Worm (Caenorhabditis elegans) whole organism, late embryonic: ENCODE measurements around the gene syx-3.

Experiments
- C08G9.2 ChIP-seq: sonication (generic microtip); optimal IDR thresholded peaks from 2 replicates; lab custom pipeline; 2016; ENCODE audit warnings: mild to moderate bottlenecking, missing genetic modification characterization, moderate library complexity, missing compliant biosample characterization
- C38D4.7 ChIP-seq: fragments of 200-800 bp; sonication (Bioruptor generic); optimal IDR thresholded peaks from 2 replicates; lab custom pipeline; 2018; ENCODE audit warnings: mild to moderate bottlenecking, missing genetic modification characterization, moderate library complexity, missing compliant biosample characterization
- ahr-1 ChIP-seq: sonication (generic microtip); optimal IDR thresholded peaks from 2 replicates; lab custom pipeline; 2016; ENCODE audit warnings: missing genetic modification characterization, missing compliant biosample characterization
- ceh-18 ChIP-seq: sonication (generic microtip); optimal IDR thresholded peaks from 2 replicates; lab custom pipeline; 2016; ENCODE audit warnings: missing genetic modification characterization, missing compliant biosample characterization
- ceh-2 ChIP-seq: sonication (generic microtip); optimal IDR thresholded peaks from 2 replicates; lab custom pipeline; 2016; ENCODE audit warnings: missing genotype, missing genetic modification characterization, missing compliant biosample characterization
- ceh-24 ChIP-seq: sonication (generic microtip); optimal IDR thresholded peaks from 2 replicates; lab custom pipeline; 2016; ENCODE audit warnings: mild to moderate bottlenecking, missing genetic modification characterization, missing compliant biosample characterization
- ceh-30 ChIP-seq: fragments of 150-350 bp; optimal IDR thresholded peaks from 2 replicates; lab custom pipeline; 2014; ENCODE audit warnings: missing biosample characterization, missing genetic modification characterization
- ceh-34 ChIP-seq: sonication (generic microtip); optimal IDR thresholded peaks from 2 replicates; lab custom pipeline; 2016; ENCODE audit warnings: mild to moderate bottlenecking, missing genetic modification characterization, missing compliant biosample characterization
- ceh-48 ChIP-seq: sonication (generic microtip); optimal IDR thresholded peaks from 2 replicates; lab custom pipeline; 2016; ENCODE audit warnings: missing genetic modification characterization, inconsistent platforms, missing compliant biosample characterization
- ceh-6 ChIP-seq: fragments of 200-800 bp; sonication (Bioruptor generic); optimal IDR thresholded peaks from 2 replicates; lab custom pipeline; 2018; ENCODE audit warnings: mild to moderate bottlenecking, missing genetic modification characterization, missing compliant biosample characterization
- dve-1 ChIP-seq: sonication (generic microtip); optimal IDR thresholded peaks from 2 replicates; lab custom pipeline; 2017; ENCODE audit warnings: antibody characterized with exemption, mild to moderate bottlenecking, missing genetic modification characterization, missing compliant biosample characterization
- elt-2 ChIP-seq: sonication (generic microtip); optimal IDR thresholded peaks from 2 replicates; lab custom pipeline; 2016; ENCODE audit warnings: missing genetic modification reagents, missing genetic modification characterization, missing compliant biosample characterization
- eyg-1 ChIP-seq: sonication (generic microtip); optimal IDR thresholded peaks from 2 replicates; lab custom pipeline; 2016; ENCODE audit warnings: missing genotype, missing genetic modification characterization, missing compliant biosample characterization
- fkh-6 ChIP-seq: sonication (generic microtip); optimal IDR thresholded peaks from 2 replicates; lab custom pipeline; 2016; ENCODE audit warnings: missing genetic modification characterization, missing compliant biosample characterization
- hlh-30 ChIP-seq: sonication (generic microtip); optimal IDR thresholded peaks from 2 replicates; lab custom pipeline; 2017; ENCODE audit warnings: antibody characterized with exemption, missing genetic modification characterization, missing compliant biosample characterization; ENCODE audit not compliant: insufficient read depth
- hlh-6 ChIP-seq: sonication (generic microtip); optimal IDR thresholded peaks from 2 replicates; lab custom pipeline; 2016; ENCODE audit warnings: missing genotype, missing genetic modification characterization, missing compliant biosample characterization
- lim-6 ChIP-seq: sonication (generic microtip); optimal IDR thresholded peaks from 2 replicates; lab custom pipeline; 2016; ENCODE audit warnings: missing genetic modification characterization, missing compliant biosample characterization
- madf-2 ChIP-seq: sonication (generic microtip); optimal IDR thresholded peaks from 2 replicates; lab custom pipeline; 2017; ENCODE audit warnings: missing genetic modification characterization, missing compliant biosample characterization
- mec-3 ChIP-seq: sonication (generic microtip); optimal IDR thresholded peaks from 2 replicates; lab custom pipeline; 2016; ENCODE audit warnings: borderline replicate concordance, missing genetic modification characterization, missing compliant biosample characterization
- nfya-1 ChIP-seq: sonication (generic microtip); optimal IDR thresholded peaks from 2 replicates; lab custom pipeline; 2017; ENCODE audit warnings: missing genetic modification characterization, mild to moderate bottlenecking, missing compliant biosample characterization, antibody characterized with exemption, moderate library complexity
- nhr-11 ChIP-seq: fragments of 150-350 bp; optimal IDR thresholded peaks from 2 replicates; lab custom pipeline; 2014; ENCODE audit warnings: missing biosample characterization, missing genetic modification characterization
- npax-4 ChIP-seq: sonication (generic microtip); optimal IDR thresholded peaks from 2 replicates; lab custom pipeline; 2016; ENCODE audit warnings: missing genetic modification characterization, missing compliant biosample characterization
- odd-2 ChIP-seq: sonication (generic microtip); optimal IDR thresholded peaks from 2 replicates; lab custom pipeline; 2017; ENCODE audit warnings: antibody characterized with exemption, mild to moderate bottlenecking, missing genetic modification characterization, missing compliant biosample characterization
- pat-9 ChIP-seq: fragments of 200-800 bp; sonication (Bioruptor generic); optimal IDR thresholded peaks from 2 replicates; lab custom pipeline; 2018; ENCODE audit warnings: mild to moderate bottlenecking, missing genetic modification characterization, moderate library complexity, missing compliant biosample characterization
- pha-2 ChIP-seq: sonication (generic microtip); optimal IDR thresholded peaks from 2 replicates; lab custom pipeline; 2017; ENCODE audit warnings: mild to moderate bottlenecking, missing genetic modification characterization, missing compliant biosample characterization
- pha-4 ChIP-seq: fragments of 150-350 bp; optimal IDR thresholded peaks from 2 replicates; lab custom pipeline; 2018; ENCODE audit warnings: missing biosample characterization, missing genetic modification reagents, missing genetic modification characterization
- ref-2 ChIP-seq: sonication (generic microtip); optimal IDR thresholded peaks from 2 replicates; lab custom pipeline; 2016; ENCODE audit warnings: missing genetic modification characterization, missing compliant biosample characterization
- rnt-1 ChIP-seq: sonication (generic microtip); optimal IDR thresholded peaks from 2 replicates; lab custom pipeline; 2016; ENCODE audit warnings: missing genetic modification characterization, missing compliant biosample characterization
- sdc-2 ChIP-seq: sonication (generic microtip); optimal IDR thresholded peaks from 2 replicates; lab custom pipeline; 2016; ENCODE audit warnings: missing genotype, missing genetic modification characterization, missing compliant biosample characterization
- sox-2 ChIP-seq: fragments of 200-800 bp; sonication (Bioruptor generic); IDR thresholded peaks from 2 replicates; pipeline ENCODE4 v1.3.6; 2022; ENCODE audit warnings: missing genetic modification reagents, missing genetic modification characterization, missing compliant biosample characterization
- sox-4 ChIP-seq: sonication (generic microtip); optimal IDR thresholded peaks from 2 replicates; lab custom pipeline; 2017; ENCODE audit warnings: mild to moderate bottlenecking, missing genetic modification characterization, inconsistent platforms, missing compliant biosample characterization
- syd-9 ChIP-seq: sonication (generic microtip); optimal IDR thresholded peaks from 2 replicates; lab custom pipeline; 2016; ENCODE audit warnings: mild to moderate bottlenecking, missing genetic modification characterization, moderate library complexity, missing compliant biosample characterization
- tbx-2 ChIP-seq: sonication (generic microtip); optimal IDR thresholded peaks from 2 replicates; lab custom pipeline; 2016; ENCODE audit warnings: missing genetic modification characterization, missing compliant biosample characterization
- ttx-3 ChIP-seq: sonication (generic microtip); optimal IDR thresholded peaks from 2 replicates; lab custom pipeline; 2016; ENCODE audit warnings: missing genetic modification reagents, missing genetic modification characterization, missing compliant biosample characterization
- unc-42 ChIP-seq: sonication (generic microtip); optimal IDR thresholded peaks from 2 replicates; lab custom pipeline; 2016; ENCODE audit warnings: missing genotype, missing genetic modification characterization, missing compliant biosample characterization
- unc-55 ChIP-seq: sonication (generic microtip); optimal IDR thresholded peaks from 2 replicates; lab custom pipeline; 2017; ENCODE audit warnings: missing biosample characterization, missing genetic modification reagents, missing genetic modification characterization
- unc-86 ChIP-seq: sonication (generic microtip); optimal IDR thresholded peaks from 2 replicates; lab custom pipeline; 2016; ENCODE audit warnings: missing genetic modification characterization, missing compliant biosample characterization

syx-3 gene

ce11 chrX:5354022-5354876, 5.4 kb downstream of the syx-3 start, which contains the start of gene pfn-2 (continued):
- TF ChIP-seq ceh-34 (tag; lab: Kevin White, UChicago) = peak; percentile 68

- TF ChIP-seq pha-2 = no peak
- TF ChIP-seq npax-4 (tag; lab: Kevin White, UChicago) = no peak
- TF ChIP-seq ceh-2 (tag; lab: Kevin White, UChicago) = no peak
- TF ChIP-seq nfya-1 (tag; lab: Kevin White, UChicago) = no peak
- TF ChIP-seq ceh-24 (tag; lab: Kevin White, UChicago) = no peak
- TF ChIP-seq hlh-30 (tag; lab: Kevin White, UChicago) = no peak
- TF ChIP-seq ceh-30 (tag; lab: Kevin White, UChicago) = no peak
- no peak for TF ChIP-seq pat-9 (tag; lab: Kevin White, UChicago)
- no peak for TF ChIP-seq fkh-6 (tag; lab: Kevin White, UChicago)
- no peak for TF ChIP-seq hlh-6 (tag; lab: Kevin White, UChicago)
- TF ChIP-seq rnt-1 (tag; lab: Kevin White, UChicago) = no peak
- no peak for TF ChIP-seq eyg-1 (tag; lab: Kevin White, UChicago)
- TF ChIP-seq, all 69 proteins: peak for 0
These were observed 6.4 kb downstream of the syx-3 start for ce11 chrX:5355253-5355652.

ce11 chrX:5360682-5361081, 11.8 kb downstream of the syx-3 start:
- TF ChIP-seq pha-2 (peak; percentile 21), ref-2 (tag; lab: Kevin White, UChicago) (peak; percentile 38), tbx-2 (peak; percentile 61), dve-1 (no peak), sdc-2 (tag; lab: Kevin White, UChicago) (peak; percentile 56)

ce11 chrX:5364222-5364621, 15.3 kb downstream of the syx-3 start, which contains the start of gene chtl-1:
Gene chtl-1 (minus strand): TSS chrX:5364322.
- TF ChIP-seq eyg-1 (tag; lab: Kevin White, UChicago) = no peak
- no peak for TF ChIP-seq ref-2 (tag; lab: Kevin White, UChicago)
- TF ChIP-seq dve-1 = no peak

ce11 chrX:5365437-5365836, 16.5 kb downstream of the syx-3 start, which contains the start of gene F35C8.5:
Gene F35C8.5 (plus strand): TSS chrX:5365813.
- no peak for TF ChIP-seq fkh-6 (tag; lab: Kevin White, UChicago)
- TF ChIP-seq elt-2 (tag; lab: Kevin White, UChicago) = peak; percentile 5

ce11 chrX:5366613-5367012, 17.7 kb downstream of the syx-3 start:
- no peak for TF ChIP-seq lim-6
- TF ChIP-seq ahr-1 (tag; lab: Kevin White, UChicago) = no peak
- no peak for TF ChIP-seq madf-2 (tag; lab: Kevin White, UChicago)
- TF ChIP-seq ceh-18 (tag; lab: Kevin White, UChicago) = no peak
- TF ChIP-seq ceh-2 (tag; lab: Kevin White, UChicago) = no peak
- TF ChIP-seq, all 69 proteins: peak for 0

- TF ChIP-seq pha-4 (tag; lab: Kevin White, UChicago) = no peak
- TF ChIP-seq unc-55 (GFP tag; lab: Kevin White, UChicago) = no peak
- peak; percentile 82 for TF ChIP-seq ceh-48 (tag; lab: Kevin White, UChicago)
- no peak for TF ChIP-seq ttx-3 (tag; lab: Kevin White, UChicago)
- TF ChIP-seq hlh-30 (tag; lab: Kevin White, UChicago) = no peak
- no peak for TF ChIP-seq ref-2 (tag; lab: Kevin White, UChicago)
- no peak for TF ChIP-seq odd-2
- no peak for TF ChIP-seq syd-9 (tag; lab: Kevin White, UChicago)
- TF ChIP-seq ceh-2 (tag; lab: Kevin White, UChicago) = no peak
- no peak for TF ChIP-seq elt-2 (tag; lab: Kevin White, UChicago)
- TF ChIP-seq unc-42 (tag; lab: Kevin White, UChicago) = peak; percentile 71
- no peak for TF ChIP-seq sox-2 (GFP tag; lab: Robert Waterston, UW)
- TF ChIP-seq sox-4 (tag; lab: Kevin White, UChicago) = no peak
- no peak for TF ChIP-seq madf-2 (tag; lab: Kevin White, UChicago)
- TF ChIP-seq ceh-30 (tag; lab: Kevin White, UChicago) = no peak
- TF ChIP-seq unc-86 (tag; lab: Kevin White, UChicago) = no peak
- TF ChIP-seq sdc-2 (tag; lab: Kevin White, UChicago) = peak; percentile 68
- TF ChIP-seq lim-6 = no peak
- no peak for TF ChIP-seq mec-3
- peak; percentile 30 for TF ChIP-seq tbx-2
- TF ChIP-seq nhr-11 (tag; lab: Kevin White, UChicago) = no peak
- TF ChIP-seq ceh-6 (GFP tag; lab: Kevin White, UChicago) = peak; percentile 35
- TF ChIP-seq C08G9.2 (tag; lab: Kevin White, UChicago) = no peak
- TF ChIP-seq C38D4.7 (GFP tag; lab: Kevin White, UChicago) = no peak
These were observed 19.3 kb downstream of the syx-3 start, which contains the start of gene jkk-1 for ce11 chrX:5368220-5368619. Gene jkk-1 (plus strand): TSS chrX:5368468.
